Fruit fly (Drosophila melanogaster) whole organism, embryonic: Measurements from ENCODE around the gene egh.

ENCODE experiments used
- B-H2 ChIP-seq: fragments of 200-800 bp; sonication (Bioruptor generic); optimal IDR thresholded peaks from 2 replicates; lab custom pipeline; 2018; ENCODE audit warnings: missing biosample characterization, mild to moderate bottlenecking, missing genetic modification characterization
- CG10431 ChIP-seq: fragments of 200-800 bp; sonication (Bioruptor generic); optimal IDR thresholded peaks from 3 replicates; lab custom pipeline; 2018; ENCODE audit warnings: missing biosample characterization, mild to moderate bottlenecking, missing genetic modification characterization
- CG10462 ChIP-seq: fragments of 200-800 bp; sonication (Bioruptor generic); optimal IDR thresholded peaks from 2 replicates; lab custom pipeline; 2016; ENCODE audit warnings: missing biosample characterization, missing genetic modification characterization
- CG10543 ChIP-seq: fragments of 200-800 bp; sonication (Bioruptor generic); optimal IDR thresholded peaks from 3 replicates; lab custom pipeline; 2017; ENCODE audit warnings: missing biosample characterization, mild to moderate bottlenecking, missing genetic modification characterization, moderate library complexity
- CG12155 ChIP-seq: fragments of 200-800 bp; sonication (Bioruptor generic); optimal IDR thresholded peaks from 3 replicates; lab custom pipeline; 2016; ENCODE audit warnings: missing biosample characterization, missing genetic modification characterization
- CG12769 ChIP-seq: fragments of 200-800 bp; sonication (Bioruptor generic); optimal IDR thresholded peaks from 2 replicates; lab custom pipeline; 2019; ENCODE audit warnings: missing biosample characterization, mild to moderate bottlenecking, missing genetic modification characterization, moderate library complexity
- CG13775 ChIP-seq: fragments of 200-800 bp; sonication (Bioruptor generic); optimal IDR thresholded peaks from 3 replicates; lab custom pipeline; 2017; ENCODE audit warnings: missing biosample characterization, mild to moderate bottlenecking, missing genetic modification characterization
- CG14014 ChIP-seq: fragments of 200-800 bp; sonication (Bioruptor generic); IDR thresholded peaks from 2 replicates; pipeline ENCODE4 v1.3.6; 2022; ENCODE audit warnings: missing biosample characterization, missing genetic modification characterization
- CG15073 ChIP-seq: fragments of 200-800 bp; sonication (Bioruptor generic); optimal IDR thresholded peaks from 2 replicates; lab custom pipeline; 2016; ENCODE audit warnings: missing biosample characterization, missing genetic modification characterization
- CG1529 ChIP-seq: fragments of 200-800 bp; sonication (Bioruptor generic); optimal IDR thresholded peaks from 3 replicates; lab custom pipeline; 2018; ENCODE audit warnings: missing biosample characterization, missing genetic modification characterization
- CG1647 ChIP-seq: fragments of 200-800 bp; sonication (Bioruptor generic); optimal IDR thresholded peaks from 3 replicates; lab custom pipeline; 2016; ENCODE audit warnings: missing biosample characterization, missing genetic modification characterization
- CG17186 ChIP-seq: fragments of 200-800 bp; sonication (Bioruptor generic); optimal IDR thresholded peaks from 3 replicates; lab custom pipeline; 2017; ENCODE audit warnings: missing biosample characterization, missing genetic modification reagents, missing genetic modification characterization
- CG17385 ChIP-seq: fragments of 200-800 bp; sonication (Bioruptor generic); optimal IDR thresholded peaks from 3 replicates; lab custom pipeline; 2018; ENCODE audit warnings: missing biosample characterization, mild to moderate bottlenecking, missing genetic modification characterization
- CG17612 ChIP-seq: fragments of 200-800 bp; sonication (Bioruptor generic); IDR thresholded peaks from 2 replicates; pipeline ENCODE4 v1.3.6; 2022; ENCODE audit warnings: missing biosample characterization, missing genetic modification characterization
- CG17802 ChIP-seq: fragments of 200-800 bp; sonication (Bioruptor generic); optimal IDR thresholded peaks from 2 replicates; lab custom pipeline; 2018; ENCODE audit warnings: missing biosample characterization, mild to moderate bottlenecking, missing genetic modification characterization, moderate library complexity
- CG31365 ChIP-seq: fragments of 200-800 bp; sonication (Bioruptor generic); optimal IDR thresholded peaks from 2 replicates; lab custom pipeline; 2018; ENCODE audit warnings: missing biosample characterization, mild to moderate bottlenecking, missing genetic modification characterization
- CG33213 ChIP-seq: fragments of 200-800 bp; sonication (Bioruptor generic); optimal IDR thresholded peaks from 3 replicates; lab custom pipeline; 2016; ENCODE audit warnings: missing biosample characterization, missing genetic modification characterization
- CG7556 ChIP-seq: fragments of 200-800 bp; sonication (Bioruptor generic); optimal IDR thresholded peaks from 2 replicates; lab custom pipeline; 2017; ENCODE audit warnings: missing biosample characterization, mild to moderate bottlenecking, missing genetic modification characterization
- CG7786 ChIP-seq: fragments of 200-800 bp; sonication (Bioruptor generic); optimal IDR thresholded peaks from 2 replicates; lab custom pipeline; 2016; ENCODE audit warnings: missing biosample characterization, missing genetic modification characterization
- CG7928 ChIP-seq: fragments of 200-800 bp; sonication (Bioruptor generic); optimal IDR thresholded peaks from 2 replicates; lab custom pipeline; 2017; ENCODE audit warnings: missing biosample characterization, mild to moderate bottlenecking, missing genetic modification characterization
- CG9797 ChIP-seq: fragments of 200-800 bp; sonication (Bioruptor generic); optimal IDR thresholded peaks from 3 replicates; lab custom pipeline; 2018; ENCODE audit warnings: missing biosample characterization, mild to moderate bottlenecking, missing genetic modification characterization
- CG9817 ChIP-seq: fragments of 200-800 bp; sonication (Bioruptor generic); optimal IDR thresholded peaks from 2 replicates; lab custom pipeline; 2018; ENCODE audit warnings: missing biosample characterization, mild to moderate bottlenecking, missing genetic modification characterization, moderate library complexity
- CHES-1-like ChIP-seq: fragments of 200-800 bp; sonication (Bioruptor generic); optimal IDR thresholded peaks from 2 replicates; lab custom pipeline; 2016; ENCODE audit warnings: missing biosample characterization, missing genetic modification characterization
- Camta ChIP-seq: fragments of 200-800 bp; sonication (Bioruptor generic); optimal IDR thresholded peaks from 2 replicates; lab custom pipeline; 2016; ENCODE audit warnings: missing biosample characterization, missing genetic modification characterization
- Deaf1 ChIP-seq: fragments of 200-800 bp; optimal IDR thresholded peaks from 3 replicates; lab custom pipeline; 2019; ENCODE audit warnings: missing biosample characterization, mild to moderate bottlenecking, missing genetic modification characterization, moderate library complexity
- Dip3 ChIP-seq: fragments of 200-800 bp; sonication (Bioruptor generic); optimal IDR thresholded peaks from 3 replicates; lab custom pipeline; 2016; ENCODE audit warnings: missing biosample characterization, missing genetic modification characterization
- HLHmδ ChIP-seq: fragments of 200-800 bp; sonication (Bioruptor generic); optimal IDR thresholded peaks from 2 replicates; lab custom pipeline; 2018; ENCODE audit warnings: missing biosample characterization, mild to moderate bottlenecking, missing genetic modification characterization, moderate library complexity
- HmgZ ChIP-seq: fragments of 200-800 bp; sonication (Bioruptor generic); optimal IDR thresholded peaks from 2 replicates; lab custom pipeline; 2018; ENCODE audit warnings: missing biosample characterization, mild to moderate bottlenecking, missing genetic modification characterization
- Lpt ChIP-seq: fragments of >200 bp; optimal IDR thresholded peaks from 2 replicates; lab custom pipeline; 2018; ENCODE audit warnings: missing biosample characterization, missing genetic modification characterization
- NC2β ChIP-seq: fragments of 200-800 bp; sonication (Bioruptor generic); optimal IDR thresholded peaks from 2 replicates; lab custom pipeline; 2016; ENCODE audit warnings: missing biosample characterization, missing genetic modification characterization
- Neu2 ChIP-seq: fragments of 200-800 bp; sonication (Bioruptor generic); optimal IDR thresholded peaks from 3 replicates; lab custom pipeline; 2016; ENCODE audit warnings: missing biosample characterization, missing genetic modification characterization, borderline replicate concordance
- Sox102F ChIP-seq: fragments of 200-800 bp; sonication (Bioruptor generic); optimal IDR thresholded peaks from 2 replicates; lab custom pipeline; 2018; ENCODE audit warnings: missing biosample characterization, mild to moderate bottlenecking, missing genetic modification characterization, moderate library complexity
- Spps ChIP-seq: fragments of 200-800 bp; sonication (Bioruptor generic); optimal IDR thresholded peaks from 2 replicates; lab custom pipeline; 2018; ENCODE audit warnings: missing biosample characterization, mild to moderate bottlenecking, missing genetic modification characterization
- crc ChIP-seq: fragments of 200-800 bp; sonication (Bioruptor generic); optimal IDR thresholded peaks from 2 replicates; lab custom pipeline; 2016; ENCODE audit warnings: missing biosample characterization, missing genetic modification characterization
- crp ChIP-seq, 2 experiments: fragments of 200-800 bp; sonication (Bioruptor generic); optimal IDR thresholded peaks; 2 replicates in 1 of 2; 3 replicates in 1 of 2; lab custom pipeline; 2017; ENCODE audit warnings: missing biosample characterization in 2 of 2, missing genetic modification characterization in 2 of 2, mild to moderate bottlenecking in 1 of 2, moderate library complexity in 1 of 2
- dati ChIP-seq: fragments of 200-800 bp; sonication (Bioruptor generic); IDR thresholded peaks from 2 replicates; pipeline ENCODE4 v1.3.6; 2022; ENCODE audit warnings: missing biosample characterization, missing genetic modification characterization
- esg ChIP-seq: fragments of 200-800 bp; sonication (Bioruptor generic); conservative IDR thresholded peaks from 2 replicates; pipeline ENCODE4 v1.3.6; 2022; ENCODE audit warnings: missing biosample characterization, missing genetic modification characterization
- gfzf ChIP-seq: fragments of 200-800 bp; sonication (Bioruptor generic); optimal IDR thresholded peaks from 2 replicates; lab custom pipeline; 2016; ENCODE audit warnings: missing biosample characterization, mild to moderate bottlenecking, missing genetic modification characterization, moderate library complexity
- nerfin-1 ChIP-seq: fragments of 200-800 bp; sonication (Bioruptor generic); optimal IDR thresholded peaks from 3 replicates; lab custom pipeline; 2019; ENCODE audit warnings: missing biosample characterization, mild to moderate bottlenecking, missing genetic modification characterization, moderate library complexity
- pb ChIP-seq: fragments of 200-800 bp; sonication (Bioruptor generic); optimal IDR thresholded peaks from 3 replicates; lab custom pipeline; 2016; ENCODE audit warnings: missing biosample characterization, missing genetic modification characterization
- pnt ChIP-seq: fragments of 200-800 bp; sonication (Bioruptor generic); optimal IDR thresholded peaks from 3 replicates; lab custom pipeline; 2016; ENCODE audit warnings: missing biosample characterization, missing genetic modification characterization
- pum ChIP-seq: fragments of 200-800 bp; sonication (Bioruptor generic); optimal IDR thresholded peaks from 2 replicates; lab custom pipeline; 2016; ENCODE audit warnings: missing biosample characterization, missing genetic modification characterization
- sd ChIP-seq: fragments of 200-800 bp; sonication (Bioruptor generic); optimal IDR thresholded peaks from 3 replicates; lab custom pipeline; 2018; ENCODE audit warnings: missing biosample characterization, mild to moderate bottlenecking, missing genetic modification characterization, moderate library complexity
- shn ChIP-seq: fragments of 200-800 bp; sonication (Bioruptor generic); optimal IDR thresholded peaks from 3 replicates; lab custom pipeline; 2016; ENCODE audit warnings: missing biosample characterization, missing genetic modification characterization
- sisA ChIP-seq: fragments of 200-800 bp; sonication (Bioruptor generic); IDR thresholded peaks from 2 replicates; pipeline ENCODE4 v1.3.6; 2022; ENCODE audit warnings: missing biosample characterization, missing genetic modification characterization
- slbo ChIP-seq: fragments of 200-800 bp; sonication (Bioruptor generic); IDR thresholded peaks from 2 replicates; pipeline ENCODE4 v1.3.6; 2022; ENCODE audit warnings: missing biosample characterization, missing genetic modification characterization
- sqz ChIP-seq: fragments of 200-800 bp; sonication (Bioruptor generic); optimal IDR thresholded peaks from 3 replicates; lab custom pipeline; 2018; ENCODE audit warnings: missing biosample characterization, mild to moderate bottlenecking, missing genetic modification characterization
- vfl ChIP-seq: fragments of 200-800 bp; sonication (Bioruptor generic); optimal IDR thresholded peaks from 2 replicates; lab custom pipeline; 2016; ENCODE audit warnings: missing biosample characterization, missing genetic modification characterization
- wek ChIP-seq: fragments of 200-800 bp; sonication (Bioruptor generic); optimal IDR thresholded peaks from 3 replicates; lab custom pipeline; 2018; ENCODE audit warnings: missing biosample characterization, mild to moderate bottlenecking, missing genetic modification characterization, moderate library complexity
- yki ChIP-seq: fragments of >200 bp; optimal IDR thresholded peaks from 3 replicates; lab custom pipeline; 2018
- zen2 ChIP-seq: fragments of 200-800 bp; sonication (Bioruptor generic); IDR thresholded peaks from 3 replicates; pipeline ENCODE4 v1.3.6; 2022; ENCODE audit warnings: missing biosample characterization, missing genetic modification characterization; ENCODE audit not compliant: partially characterized antibody

The egh gene

DNA sequence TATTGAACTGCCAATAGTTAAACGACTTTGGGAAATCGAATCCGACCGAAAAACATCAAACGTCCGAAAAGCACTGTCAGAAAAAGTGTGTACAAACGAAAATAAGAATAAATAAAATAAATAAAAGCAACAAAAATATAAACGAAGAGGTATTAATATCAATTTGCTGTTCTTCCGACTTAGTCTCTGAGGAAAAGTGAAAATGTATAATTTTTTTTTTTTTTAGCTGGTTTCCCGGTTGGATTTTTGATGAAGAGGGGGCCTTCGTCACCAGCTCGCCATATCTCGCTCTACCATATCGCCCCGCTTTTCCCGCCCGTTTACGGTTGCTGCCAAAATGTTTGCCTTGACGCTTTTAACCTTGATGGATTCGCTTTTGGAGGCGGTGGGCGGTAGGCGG is 50.3 kb downstream of the egh start (continued):
- TF ChIP-seq crp (GFP tag; optimal IDR thresholded peaks at IDR 0.05; lab: Kevin White, UChicago) = no peak
- TF ChIP-seq CG13775 (GFP tag; lab: Kevin White, UChicago) = peak; percentile 4
- TF ChIP-seq CG10462 (GFP tag; lab: Kevin White, UChicago) = no peak
- no peak for TF ChIP-seq wek
- no peak for TF ChIP-seq crc (GFP tag; lab: Kevin White, UChicago)
- no peak for TF ChIP-seq B-H2 (GFP tag; lab: Kevin White, UChicago)
- TF ChIP-seq gfzf = no peak
- TF ChIP-seq CG1647 (GFP tag; lab: Kevin White, UChicago) = no peak
- TF ChIP-seq dati (GFP tag; lab: Robert Waterston, UW) = no peak
- TF ChIP-seq CG14014 = 0 out of 2 replicates have a peak, but pooled peaks have one; percentile 14
- no peak for TF ChIP-seq CG9817 (tag; lab: Kevin White, UChicago)
- no peak for TF ChIP-seq CHES-1-like
- TF ChIP-seq CG17186 (GFP tag; lab: Kevin White, UChicago) = no peak
- peak; percentile 4 for TF ChIP-seq CG7786
- TF ChIP-seq yki = no peak
- no peak for TF ChIP-seq pum
- no peak for TF ChIP-seq CG1529 (GFP tag; lab: Kevin White, UChicago)
- TF ChIP-seq HLHmδ (GFP tag; lab: Kevin White, UChicago) = no peak
- no peak for TF ChIP-seq NC2β (GFP tag; lab: Kevin White, UChicago)
- TF ChIP-seq pb (GFP tag; lab: Kevin White, UChicago) = no peak
- TF ChIP-seq Lpt = no peak
- peak; percentile 58; the same call in 1 of the 2 replicates for TF ChIP-seq slbo (GFP tag; lab: Robert Waterston, UW)
- peak; percentile 25 for TF ChIP-seq Sox102F
- no peak for TF ChIP-seq CG31365 (tag; lab: Kevin White, UChicago)
- no peak for TF ChIP-seq CG10431 (GFP tag; lab: Kevin White, UChicago)
- no peak for TF ChIP-seq Neu2 (GFP tag; lab: Kevin White, UChicago)
- no peak for TF ChIP-seq CG7928 (GFP tag; lab: Kevin White, UChicago)
- TF ChIP-seq CG33213 (GFP tag; lab: Kevin White, UChicago) = no peak
- TF ChIP-seq sisA (GFP tag; lab: Robert Waterston, UW) = peak; percentile 36; the same call in 1 of the 2 replicates
- no peak for TF ChIP-seq CG12769
- TF ChIP-seq vfl (GFP tag; lab: Kevin White, UChicago) = no peak
- TF ChIP-seq CG9797 = no peak
- TF ChIP-seq CG12155 (GFP tag; lab: Kevin White, UChicago) = peak; percentile 3
- TF ChIP-seq, all 482 proteins: peak for 50

- TF ChIP-seq Spps (tag; lab: Kevin White, UChicago) (no peak), pnt (GFP tag; lab: Kevin White, UChicago) (no peak), esg (GFP tag; lab: Robert Waterston, UW) (no peak), shn (GFP tag; lab: Kevin White, UChicago) (no peak), HmgZ (tag; lab: Kevin White, UChicago) (no peak), sqz (GFP tag; lab: Kevin White, UChicago) (no peak), CG17612 (GFP tag; lab: Robert Waterston, UW) (no peak), CG15073 (GFP tag; lab: Kevin White, UChicago) (no peak), Deaf1 (tag; lab: Kevin White, UChicago) (peak; percentile 56), sd (tag; lab: Kevin White, UChicago) (peak; percentile 73), Dip3 (no peak), CG7556 (GFP tag; lab: Kevin White, UChicago) (no peak), zen2 (GFP tag; lab: Robert Waterston, UW) (peak; percentile 65; the same call in 1 of the 3 replicates), CG17802 (no peak), nerfin-1 (peak; percentile 56), CG17385 (GFP tag; lab: Kevin White, UChicago) (peak; percentile 93), CG10543 (GFP tag; lab: Kevin White, UChicago) (peak; percentile 37), Camta (GFP tag; lab: Kevin White, UChicago) (no peak)
Measured at dm6 chrX:2642484-2643379, 54.4 kb downstream of the egh start.
